Worm (Caenorhabditis elegans) whole organism, mixed stage, embryonic: Measurements from ENCODE around the gene C54F6.15.

Experiments
- ceh-39 ChIP-seq: fragments of 150-350 bp; optimal IDR thresholded peaks from 2 replicates; lab custom pipeline; 2014; ENCODE audit warnings: missing biosample characterization, missing genetic modification characterization
- lsy-2 ChIP-seq: fragments of 150-350 bp; optimal IDR thresholded peaks from 2 replicates; lab custom pipeline; 2014; ENCODE audit warnings: missing biosample characterization, missing genetic modification characterization
- ztf-11 ChIP-seq: fragments of 150-350 bp; optimal IDR thresholded peaks from 2 replicates; lab custom pipeline; 2014; ENCODE audit warnings: missing biosample characterization, missing genetic modification characterization

DNA sequence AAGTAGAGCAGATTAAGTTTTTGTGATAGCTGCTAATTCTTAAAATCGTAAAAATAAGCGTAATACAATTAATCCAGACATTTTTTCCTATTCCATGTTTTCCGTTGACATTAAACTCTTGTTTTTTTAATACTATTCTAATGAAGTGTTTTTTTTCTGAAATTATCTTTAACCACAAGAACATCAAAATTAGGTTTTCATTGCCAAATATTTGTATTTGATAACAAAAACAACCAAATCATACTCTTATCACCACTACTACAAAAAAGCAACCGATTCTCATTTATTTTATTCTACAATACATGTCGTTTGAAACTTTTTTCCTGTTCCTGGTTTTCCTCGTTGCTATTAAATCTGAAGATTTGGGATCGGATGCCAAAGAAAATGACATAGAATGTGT is 5.0 kb upstream of the C54F6.15 start, which contains the start of gene C54F6.17:
- TF ChIP-seq ztf-11 (no peak), lsy-2 (tag; lab: Kevin White, UChicago) (no peak), ceh-39 (tag; lab: Kevin White, UChicago) (no peak)
